Fruit fly (Drosophila melanogaster): Measurements from ENCODE around the gene pigeon.
A peak's percentile ranks its signal among the peaks of the same experiment; 100 is the strongest.

Gene pigeon

dm6 chr2L:19196443-19197044 lies 10.7 kb downstream of the pigeon start (continued):
- TF ChIP-seq CG14050 (GFP tag; IDR thresholded peaks at IDR 0.05) (peak; percentile 50; the same call in 2 of the 3 replicates), tap (tag; optimal IDR thresholded peaks at IDR 0.05) (peak; percentile 61), B-H1 (GFP tag; IDR thresholded peaks at IDR 0.05) (peak; percentile 50), Hsf (GFP tag; optimal IDR thresholded peaks at IDR 0.05) (peak; percentile 36), lab (GFP tag; optimal IDR thresholded peaks at IDR 0.05) (peak; percentile 54), lov (optimal IDR thresholded peaks at IDR 0.05) (no peak), lov (GFP tag; IDR thresholded peaks at IDR 0.05) (no peak; the same call in 2 of the 3 replicates), CG10366 (GFP tag; IDR thresholded peaks at IDR 0.05) (peak; percentile 64), seq (GFP tag; IDR thresholded peaks at IDR 0.05) (peak; percentile 25; the same call in 1 of the 2 replicates), Asciz (GFP tag; optimal IDR thresholded peaks at IDR 0.05) (peak; percentile 12), so (GFP tag; IDR thresholded peaks at IDR 0.05) (peak; percentile 59; the same call in 1 of the 3 replicates), CG13775 (GFP tag; optimal IDR thresholded peaks at IDR 0.05) (peak; percentile 38), CG32532 (GFP tag; IDR thresholded peaks at IDR 0.05) (peak; percentile 33; the same call in 1 of the 2 replicates), HLH3B (GFP tag; IDR thresholded peaks at IDR 0.05) (peak; percentile 79), pan (optimal IDR thresholded peaks at IDR 0.05) (no peak), pan (GFP tag; optimal IDR thresholded peaks at IDR 0.05 in 1 of 2, IDR thresholded peaks at IDR 0.05 in 1 of 2) (peak in 1 of 2 experiments; percentile 79), CG9727 (GFP tag; optimal IDR thresholded peaks at IDR 0.05) (peak; percentile 62), onecut (GFP tag; IDR thresholded peaks at IDR 0.05) (peak; percentile 73), cad (GFP tag; optimal IDR thresholded peaks at IDR 0.05) (no peak), CG17328 (GFP tag; IDR thresholded peaks at IDR 0.05) (peak; percentile 83), Ets65A (GFP tag) (peak; percentile 13), twi (tag; optimal IDR thresholded peaks at IDR 0.05) (peak; percentile 35), fu2 (GFP tag; optimal IDR thresholded peaks at IDR 0.05) (no peak), row (GFP tag; IDR thresholded peaks at IDR 0.05) (peak; percentile 77), CG2202 (tag; optimal IDR thresholded peaks at IDR 0.05) (peak; percentile 64), pzg (GFP tag; optimal IDR thresholded peaks at IDR 0.05) (no peak), CG12299 (tag; optimal IDR thresholded peaks at IDR 0.05) (no peak), Hr3 (GFP tag; optimal IDR thresholded peaks at IDR 0.05) (peak; percentile 0), CG6254 (GFP tag; optimal IDR thresholded peaks at IDR 0.05) (peak; percentile 55), jing (GFP tag; optimal IDR thresholded peaks at IDR 0.05) (peak; percentile 33), ssp (GFP tag; IDR thresholded peaks at IDR 0.05) (peak; percentile 54), scrt (GFP tag; optimal IDR thresholded peaks at IDR 0.05) (no peak), slbo (GFP tag; IDR thresholded peaks at IDR 0.05) (peak; percentile 50), CG10274 (GFP tag; optimal IDR thresholded peaks at IDR 0.05) (no peak), Spps (tag; optimal IDR thresholded peaks at IDR 0.05) (peak; percentile 53), CG12744 (GFP tag; optimal IDR thresholded peaks at IDR 0.05) (no peak), ranshi (GFP tag; IDR thresholded peaks at IDR 0.05) (peak; percentile 68; the same call in 1 of the 2 replicates), CG17361 (GFP tag; IDR thresholded peaks at IDR 0.05) (peak; percentile 62), E2f1 (GFP tag; IDR thresholded peaks at IDR 0.05) (peak; percentile 64), ind (GFP tag; optimal IDR thresholded peaks at IDR 0.05) (peak; percentile 42), corto (GFP tag; optimal IDR thresholded peaks at IDR 0.05) (peak; percentile 70), otp (GFP tag; IDR thresholded peaks at IDR 0.05) (peak; percentile 79; the same call in 2 of the 3 replicates), chinmo (GFP tag; IDR thresholded peaks at IDR 0.05; ENCODE audit: partially characterized antibody) (0 out of 4 replicates have a peak, but pooled peaks have one; percentile 16), sc (optimal IDR thresholded peaks at IDR 0.05) (no peak), sc (GFP tag; optimal IDR thresholded peaks at IDR 0.05) (peak; percentile 63), Hr51 (GFP tag; optimal IDR thresholded peaks at IDR 0.05) (peak in 1 of 2 experiments; percentile 38), CG16815 (GFP tag; optimal IDR thresholded peaks at IDR 0.05) (peak; percentile 53), Sox100B (GFP tag; optimal IDR thresholded peaks at IDR 0.05) (peak; percentile 37), sqz (GFP tag; optimal IDR thresholded peaks at IDR 0.05) (peak; percentile 26), ara (GFP tag; IDR thresholded peaks at IDR 0.05) (peak; percentile 91), CG1603 (tag; optimal IDR thresholded peaks at IDR 0.05) (peak; percentile 86)
